Fruit fly (Drosophila melanogaster): ENCODE results near the gene smp-30.

smp-30 gene

dm6 chr3R:14717076-14717711 is 33.9 kb downstream of the smp-30 start (continued):
- TF ChIP-seq cato (GFP tag; optimal IDR thresholded peaks at IDR 0.05; ENCODE audit: borderline replicate concordance): no peak
- TF ChIP-seq CG14014 (GFP tag; IDR thresholded peaks at IDR 0.05): no peak
- no peak for TF ChIP-seq CG11696 (GFP tag; IDR thresholded peaks at IDR 0.05)
- TF ChIP-seq yki (optimal IDR thresholded peaks at IDR 0.05): no peak
- no peak for TF ChIP-seq nau (GFP tag; optimal IDR thresholded peaks at IDR 0.05)
- TF ChIP-seq Ptx1 (GFP tag; IDR thresholded peaks at IDR 0.05): peak; percentile 19; the same call in 1 of the 2 replicates
- no peak for TF ChIP-seq seq (GFP tag; IDR thresholded peaks at IDR 0.05)
- TF ChIP-seq CG32532 (GFP tag; IDR thresholded peaks at IDR 0.05): no peak
- no peak for TF ChIP-seq CG2120 (GFP tag; optimal IDR thresholded peaks at IDR 0.05)
- no peak for TF ChIP-seq CG17361 (GFP tag; IDR thresholded peaks at IDR 0.05)
- TF ChIP-seq CG9932 (GFP tag; IDR thresholded peaks at IDR 0.05): no peak
- TF ChIP-seq row (GFP tag; IDR thresholded peaks at IDR 0.05): no peak; the same call in 2 of the 3 replicates
- TF ChIP-seq CG33213 (GFP tag; optimal IDR thresholded peaks at IDR 0.05): no peak
- no peak for TF ChIP-seq bowl (GFP tag; IDR thresholded peaks at IDR 0.05)
- peak in 1 of 2 experiments; percentile 48 for TF ChIP-seq crp (GFP tag; optimal IDR thresholded peaks at IDR 0.05)
- peak; percentile 19 for TF ChIP-seq CG12391 (tag; optimal IDR thresholded peaks at IDR 0.05)
- peak; percentile 19; the same call in 1 of the 2 replicates for TF ChIP-seq ara (GFP tag; IDR thresholded peaks at IDR 0.05)
- no peak for TF ChIP-seq CG7556 (GFP tag; optimal IDR thresholded peaks at IDR 0.05)
- no peak for TF ChIP-seq pho (GFP tag; optimal IDR thresholded peaks at IDR 0.05)
- no peak for TF ChIP-seq CG2116 (GFP tag; optimal IDR thresholded peaks at IDR 0.05)
- TF ChIP-seq Bgb (GFP tag; IDR thresholded peaks at IDR 0.05; ENCODE audit: partially characterized antibody): no peak

dm6 chr3R:14716188-14717075 is 34.6 kb downstream of the smp-30 start:
- TF ChIP-seq sd (tag; optimal IDR thresholded peaks at IDR 0.05) (peak; percentile 100), nerfin-2 (GFP tag; IDR thresholded peaks at IDR 0.05; ENCODE audit: partially characterized antibody) (0 out of 2 replicates have a peak, but pooled peaks have one; percentile 37), yki (optimal IDR thresholded peaks at IDR 0.05) (no peak), CG2712 (tag; optimal IDR thresholded peaks at IDR 0.05) (peak; percentile 44), CG3995 (GFP tag; optimal IDR thresholded peaks at IDR 0.05) (no peak), Dek (tag; optimal IDR thresholded peaks at IDR 0.05) (no peak), row (GFP tag; IDR thresholded peaks at IDR 0.05) (peak; percentile 55), CG11456 (GFP tag; IDR thresholded peaks at IDR 0.05) (no peak), Usf (GFP tag; optimal IDR thresholded peaks at IDR 0.05) (no peak), CG18262 (tag; optimal IDR thresholded peaks at IDR 0.05) (peak; percentile 65), pb (GFP tag; optimal IDR thresholded peaks at IDR 0.05) (no peak), nom (GFP tag; optimal IDR thresholded peaks at IDR 0.05) (peak; percentile 36), CG14710 (tag; optimal IDR thresholded peaks at IDR 0.05) (peak; percentile 11), CG4424 (GFP tag; optimal IDR thresholded peaks at IDR 0.05) (no peak), CG18599 (GFP tag; optimal IDR thresholded peaks at IDR 0.05) (no peak), MESR4 (GFP tag; optimal IDR thresholded peaks at IDR 0.05) (no peak), sr (GFP tag; IDR thresholded peaks at IDR 0.05) (0 out of 3 replicates have a peak, but pooled peaks have one; percentile 50), oc (tag; optimal IDR thresholded peaks at IDR 0.05) (peak; percentile 18), twi (tag; optimal IDR thresholded peaks at IDR 0.05) (peak; percentile 76), kni (GFP tag; optimal IDR thresholded peaks at IDR 0.05) (peak; percentile 13), CG13775 (GFP tag; optimal IDR thresholded peaks at IDR 0.05) (no peak), Tbp (GFP tag; optimal IDR thresholded peaks at IDR 0.05) (no peak), sqz (GFP tag; optimal IDR thresholded peaks at IDR 0.05) (peak; percentile 35), Myb (GFP tag; optimal IDR thresholded peaks at IDR 0.05) (no peak), dmrt99B (tag; optimal IDR thresholded peaks at IDR 0.05) (peak; percentile 3), sens-2 (GFP tag; IDR thresholded peaks at IDR 0.05) (no peak), CG2678 (tag; optimal IDR thresholded peaks at IDR 0.05) (peak; percentile 17), slou (GFP tag; optimal IDR thresholded peaks at IDR 0.05) (no peak), lbe (GFP tag; optimal IDR thresholded peaks at IDR 0.05) (no peak)

Data from whole organism, embryonic.